Fruit fly (Drosophila melanogaster): ENCODE measurements around the gene CG13775.

DNA sequence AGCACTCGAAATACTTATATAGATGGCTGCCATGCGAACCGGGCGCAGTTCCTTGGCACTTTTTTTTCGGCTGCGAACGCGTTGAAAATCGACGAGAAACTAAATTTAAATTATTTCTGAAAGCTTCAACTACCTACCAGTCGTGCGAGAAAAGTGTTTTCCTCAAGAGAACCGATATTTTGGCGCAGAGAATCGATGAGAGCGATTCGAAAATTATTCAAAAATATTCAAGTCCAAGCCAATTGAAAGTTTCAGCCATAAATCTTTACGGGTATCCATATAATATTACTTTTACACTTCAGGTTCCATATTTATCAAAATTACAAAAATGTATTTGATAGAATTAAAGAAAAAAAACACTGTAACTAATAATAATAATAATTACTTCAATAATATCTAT lies 14.0 kb downstream of the CG13775 start, which contains the start of gene CG18304:
- TF ChIP-seq Nf-YB (GFP tag; optimal IDR thresholded peaks at IDR 0.05) (no peak), CG14014 (GFP tag; IDR thresholded peaks at IDR 0.05) (no peak), CG18262 (tag; optimal IDR thresholded peaks at IDR 0.05) (no peak), Sin3A (optimal IDR thresholded peaks at IDR 0.05) (no peak), CG8924 (tag; optimal IDR thresholded peaks at IDR 0.05) (no peak)

All from whole organism, embryonic.